Fruit fly (Drosophila melanogaster) whole organism, embryonic: ENCODE measurements around the gene CG15212.

ENCODE experiments used
- ATbp ChIP-seq: fragments of 200-800 bp; sonication (Bioruptor generic); optimal IDR thresholded peaks from 2 replicates; lab custom pipeline; 2017; ENCODE audit warnings: missing biosample characterization, mild to moderate bottlenecking, missing genetic modification characterization, missing genetic modification reagents
- CG10366 ChIP-seq: fragments of 200-800 bp; sonication (Bioruptor generic); IDR thresholded peaks from 2 replicates; pipeline ENCODE4 v1.3.6; 2022; ENCODE audit warnings: missing biosample characterization, missing genetic modification characterization
- CG10979 ChIP-seq: fragments of 200-800 bp; sonication (Bioruptor generic); optimal IDR thresholded peaks from 2 replicates; lab custom pipeline; 2018; ENCODE audit warnings: missing biosample characterization, mild to moderate bottlenecking, missing genetic modification characterization, moderate library complexity
- CG11085 ChIP-seq: fragments of 200-800 bp; sonication (Bioruptor generic); IDR thresholded peaks from 2 replicates; pipeline ENCODE4 v1.3.6; 2022; ENCODE audit warnings: missing biosample characterization, missing genetic modification characterization
- CG11398 ChIP-seq: fragments of 200-800 bp; sonication (Bioruptor generic); optimal IDR thresholded peaks from 2 replicates; lab custom pipeline; 2016; ENCODE audit warnings: missing biosample characterization, missing genetic modification characterization
- CG12299 ChIP-seq: fragments of 200-800 bp; sonication (Bioruptor generic); optimal IDR thresholded peaks from 2 replicates; lab custom pipeline; 2018; ENCODE audit warnings: missing biosample characterization, mild to moderate bottlenecking, missing genetic modification characterization
- CG12391 ChIP-seq: fragments of 200-800 bp; sonication (Bioruptor generic); optimal IDR thresholded peaks from 3 replicates; lab custom pipeline; 2018; ENCODE audit warnings: missing biosample characterization, mild to moderate bottlenecking, missing genetic modification characterization, moderate library complexity
- CG13894 ChIP-seq: fragments of 200-800 bp; sonication (Bioruptor generic); optimal IDR thresholded peaks from 3 replicates; lab custom pipeline; 2018; ENCODE audit warnings: missing biosample characterization, mild to moderate bottlenecking, missing genetic modification characterization, moderate library complexity
- CG15073 ChIP-seq: fragments of 200-800 bp; sonication (Bioruptor generic); optimal IDR thresholded peaks from 2 replicates; lab custom pipeline; 2016; ENCODE audit warnings: missing biosample characterization, missing genetic modification characterization
- CG1603 ChIP-seq: fragments of 200-800 bp; sonication (Bioruptor generic); optimal IDR thresholded peaks from 2 replicates; lab custom pipeline; 2019; ENCODE audit warnings: missing biosample characterization, mild to moderate bottlenecking, missing genetic modification characterization, moderate library complexity
- CG16779 ChIP-seq: fragments of 200-800 bp; sonication (Bioruptor generic); IDR thresholded peaks from 2 replicates; pipeline ENCODE4 v1.3.6; 2022; ENCODE audit warnings: missing biosample characterization, missing genetic modification characterization
- CG17328 ChIP-seq: fragments of 200-800 bp; sonication (Bioruptor generic); IDR thresholded peaks from 2 replicates; pipeline ENCODE4 v1.3.6; 2022; ENCODE audit warnings: missing biosample characterization, missing genetic modification characterization
- CG2120 ChIP-seq: fragments of 200-800 bp; sonication (Bioruptor generic); optimal IDR thresholded peaks from 3 replicates; lab custom pipeline; 2016; ENCODE audit warnings: missing biosample characterization, missing genetic modification characterization
- CG31224 ChIP-seq: fragments of 200-800 bp; sonication (Bioruptor generic); IDR thresholded peaks from 2 replicates; pipeline ENCODE4 v1.3.6; 2022; ENCODE audit warnings: missing biosample characterization, missing genetic modification characterization
- CG32532 ChIP-seq: fragments of 200-800 bp; sonication (Bioruptor generic); IDR thresholded peaks from 2 replicates; pipeline ENCODE4 v1.3.6; 2022; ENCODE audit warnings: missing biosample characterization, missing genetic modification characterization
- CG33213 ChIP-seq: fragments of 200-800 bp; sonication (Bioruptor generic); optimal IDR thresholded peaks from 3 replicates; lab custom pipeline; 2016; ENCODE audit warnings: missing biosample characterization, missing genetic modification characterization
- CG42726 ChIP-seq: fragments of 200-800 bp; sonication (Bioruptor generic); IDR thresholded peaks from 2 replicates; pipeline ENCODE4 v1.3.6; 2022; ENCODE audit warnings: missing biosample characterization, missing genetic modification characterization; ENCODE audit not compliant: partially characterized antibody
- CG4404 ChIP-seq: fragments of 200-800 bp; sonication (Bioruptor generic); IDR thresholded peaks from 2 replicates; pipeline ENCODE4 v1.3.6; 2022; ENCODE audit warnings: missing biosample characterization, missing genetic modification characterization
- CG7372 ChIP-seq: fragments of 200-800 bp; sonication (Bioruptor generic); IDR thresholded peaks from 2 replicates; pipeline ENCODE4 v1.3.6; 2022; ENCODE audit warnings: missing biosample characterization, missing genetic modification characterization
- Dfd ChIP-seq, 2 experiments: fragments of >200 bp; optimal IDR thresholded peaks; 2 replicates each; lab custom pipeline; 2017; ENCODE audit warnings: missing biosample characterization in 2 of 2, missing genetic modification characterization in 2 of 2
- Drgx ChIP-seq: fragments of 200-800 bp; sonication (Bioruptor generic); IDR thresholded peaks from 2 replicates; pipeline ENCODE4 v1.3.6; 2022; ENCODE audit warnings: missing biosample characterization, missing genetic modification characterization
- Elba2 ChIP-seq: fragments of 200-800 bp; sonication (Bioruptor generic); optimal IDR thresholded peaks from 3 replicates; lab custom pipeline; 2016; ENCODE audit warnings: missing biosample characterization, missing genetic modification characterization
- Fer1 ChIP-seq: fragments of 200-800 bp; sonication (Bioruptor generic); optimal IDR thresholded peaks from 2 replicates; lab custom pipeline; 2017; ENCODE audit warnings: missing biosample characterization, mild to moderate bottlenecking, missing genetic modification characterization
- Hr39 ChIP-seq: fragments of >200 bp; optimal IDR thresholded peaks from 2 replicates; lab custom pipeline; 2017
- Hr78 ChIP-seq, 2 experiments: fragments of 200-800 bp in 1 of 2; fragments of >200 bp in 1 of 2; sonication (Bioruptor generic) in 1 of 2; optimal IDR thresholded peaks; 2 replicates each; lab custom pipeline; 2017 to 2019; ENCODE audit warnings: missing biosample characterization in 2 of 2, missing genetic modification characterization in 2 of 2, mild to moderate bottlenecking in 1 of 2, moderate library complexity in 1 of 2
- MESR4 ChIP-seq: fragments of 200-800 bp; sonication (Bioruptor generic); optimal IDR thresholded peaks from 2 replicates; lab custom pipeline; 2018; ENCODE audit warnings: missing biosample characterization, mild to moderate bottlenecking, missing genetic modification characterization, moderate library complexity
- Myb ChIP-seq: fragments of 200-800 bp; sonication (Bioruptor generic); optimal IDR thresholded peaks from 2 replicates; lab custom pipeline; 2016; ENCODE audit warnings: missing biosample characterization, missing genetic modification characterization
- NfI ChIP-seq: fragments of 200-800 bp; sonication (Bioruptor generic); optimal IDR thresholded peaks from 3 replicates; lab custom pipeline; 2018; ENCODE audit warnings: missing biosample characterization, mild to moderate bottlenecking, missing genetic modification characterization, moderate library complexity
- Optix ChIP-seq: fragments of 200-800 bp; sonication (Bioruptor generic); IDR thresholded peaks from 3 replicates; pipeline ENCODE4 v1.3.6; 2022; ENCODE audit warnings: missing biosample characterization, missing genetic modification characterization
- Six4 ChIP-seq: fragments of 200-800 bp; sonication (Bioruptor generic); optimal IDR thresholded peaks from 2 replicates; lab custom pipeline; 2016; ENCODE audit warnings: missing biosample characterization, missing genetic modification characterization
- Xrp1 ChIP-seq: fragments of 200-800 bp; sonication (Bioruptor generic); IDR thresholded peaks from 2 replicates; pipeline ENCODE4 v1.3.6; 2022; ENCODE audit warnings: missing biosample characterization, missing genetic modification characterization
- YL-1 ChIP-seq: fragments of 200-800 bp; sonication (Bioruptor generic); optimal IDR thresholded peaks from 3 replicates; lab custom pipeline; 2017; ENCODE audit warnings: missing biosample characterization, mild to moderate bottlenecking, missing genetic modification characterization
- aop ChIP-seq: fragments of 200-800 bp; sonication (Bioruptor generic); IDR thresholded peaks from 2 replicates; pipeline ENCODE4 v1.3.6; 2022; ENCODE audit warnings: missing biosample characterization, missing genetic modification characterization
- ato ChIP-seq: fragments of 200-800 bp; sonication (Bioruptor generic); IDR thresholded peaks from 2 replicates; pipeline ENCODE4 v1.3.6; 2022; ENCODE audit warnings: missing biosample characterization, missing genetic modification characterization; ENCODE audit not compliant: partially characterized antibody
- cad ChIP-seq: fragments of >200 bp; optimal IDR thresholded peaks from 2 replicates; lab custom pipeline; 2017; ENCODE audit warnings: missing biosample characterization, missing genetic modification characterization
- dimm ChIP-seq: fragments of 200-800 bp; sonication (Bioruptor generic); IDR thresholded peaks from 2 replicates; pipeline ENCODE4 v1.3.6; 2022; ENCODE audit warnings: missing biosample characterization, missing genetic modification characterization
- dm ChIP-seq: fragments of 200-800 bp; sonication (Bioruptor generic); optimal IDR thresholded peaks from 3 replicates; lab custom pipeline; 2016; ENCODE audit warnings: missing biosample characterization, missing genetic modification characterization
- gcm ChIP-seq: fragments of 200-800 bp; sonication (Bioruptor generic); optimal IDR thresholded peaks from 2 replicates; lab custom pipeline; 2019; ENCODE audit warnings: missing biosample characterization, mild to moderate bottlenecking, missing genetic modification characterization, moderate library complexity
- her ChIP-seq: fragments of 200-800 bp; sonication (Bioruptor generic); optimal IDR thresholded peaks from 2 replicates; lab custom pipeline; 2016; ENCODE audit warnings: missing biosample characterization, missing genetic modification characterization
- insv ChIP-seq, 2 experiments: fragments of 200-800 bp; sonication (Bioruptor generic); optimal IDR thresholded peaks; 3 replicates each; lab custom pipeline; 2016 to 2018; ENCODE audit warnings: missing biosample characterization in 2 of 2, missing genetic modification characterization in 2 of 2
- lmd ChIP-seq: fragments of 200-800 bp; sonication (Bioruptor generic); IDR thresholded peaks from 2 replicates; pipeline ENCODE4 v1.3.6; 2022; ENCODE audit warnings: missing biosample characterization, missing genetic modification characterization
- nom ChIP-seq: fragments of 200-800 bp; sonication (Bioruptor generic); optimal IDR thresholded peaks from 2 replicates; lab custom pipeline; 2017; ENCODE audit warnings: missing biosample characterization, missing genetic modification characterization, mild to moderate bottlenecking, moderate library complexity, missing genetic modification reagents
- otp ChIP-seq: fragments of 200-800 bp; sonication (Bioruptor generic); IDR thresholded peaks from 3 replicates; pipeline ENCODE4, ENCODE4 v1.3.6; 2022; ENCODE audit warnings: missing biosample characterization, missing genetic modification characterization
- pan ChIP-seq, 4 experiments: fragments of >200 bp in 3 of 4; fragments of 200-800 bp in 1 of 4; sonication (Bioruptor generic) in 1 of 4; optimal IDR thresholded peaks in 3 of 4; IDR thresholded peaks in 1 of 4; 2 replicates each; pipeline versions ENCODE4 v1.3.6 to Lab custom; 2017 to 2022; ENCODE audit warnings: missing biosample characterization in 2 of 4, missing genetic modification characterization in 2 of 4, mixed read lengths in 1 of 4
- phol ChIP-seq: fragments of 200-800 bp; sonication (Bioruptor generic); optimal IDR thresholded peaks from 3 replicates; lab custom pipeline; 2018; ENCODE audit warnings: missing biosample characterization, mild to moderate bottlenecking, missing genetic modification characterization, moderate library complexity
- sens ChIP-seq: fragments of 200-800 bp; sonication (Bioruptor generic); peaks from one replicate; lab custom pipeline; 2016; ENCODE audit warnings: missing biosample characterization, missing genetic modification characterization
- so ChIP-seq: fragments of 200-800 bp; sonication (Bioruptor generic); IDR thresholded peaks from 3 replicates; pipeline ENCODE4 v1.3.6; 2022; ENCODE audit warnings: missing biosample characterization, missing genetic modification characterization
- ssp ChIP-seq: fragments of 200-800 bp; sonication (Bioruptor generic); IDR thresholded peaks from 2 replicates; pipeline ENCODE4 v1.3.6; 2022; ENCODE audit warnings: missing biosample characterization, missing genetic modification characterization
- ttk ChIP-seq: fragments of 200-800 bp; sonication (Bioruptor generic); IDR thresholded peaks from 2 replicates; pipeline ENCODE4 v2.1.2; 2022; ENCODE audit warnings: missing biosample characterization, missing genetic modification characterization
- vvl ChIP-seq: fragments of 200-800 bp; sonication (Bioruptor generic); IDR thresholded peaks from 2 replicates; pipeline ENCODE4 v1.3.6; 2022; ENCODE audit warnings: missing biosample characterization, missing genetic modification characterization

Gene CG15212

dm6 chr3L:5136123-5136522 lies 4.8 kb downstream of the CG15212 start, which contains the start of the genes CG10674 and CG4611 (continued):
- TF ChIP-seq MESR4 (GFP tag; lab: Kevin White, UChicago) (peak; percentile 73), Optix (GFP tag; lab: Robert Waterston, UW) (no peak), otp (GFP tag; lab: Robert Waterston, UW) (no peak), CG4404 (GFP tag; lab: Robert Waterston, UW) (no peak), CG16779 (no peak), CG10979 (tag; lab: Kevin White, UChicago) (no peak), Elba2 (GFP tag; lab: Kevin White, UChicago) (peak; percentile 18), CG12299 (tag; lab: Kevin White, UChicago) (no peak), pan (optimal IDR thresholded peaks at IDR 0.05; lab: Kevin White, UChicago) (no peak), pan (GFP tag; optimal IDR thresholded peaks at IDR 0.05 in 1 of 2, IDR thresholded peaks at IDR 0.05 in 1 of 2) (peak in 1 of 2 experiments; percentile 10), sens (GFP tag; lab: Kevin White, UChicago) (peak; percentile 38), CG31224 (GFP tag; lab: Robert Waterston, UW) (no peak), CG15073 (no peak), NfI (no peak), CG2120 (GFP tag; lab: Kevin White, UChicago) (peak; percentile 28), CG33213 (GFP tag; lab: Kevin White, UChicago) (no peak), Hr78 (GFP tag; optimal IDR thresholded peaks at IDR 0.05; lab: Kevin White, UChicago) (no peak), CG1603 (peak; percentile 39), dm (GFP tag; lab: Kevin White, UChicago) (peak; percentile 51), nom (GFP tag; lab: Kevin White, UChicago) (no peak), YL-1 (GFP tag; lab: Kevin White, UChicago) (peak; percentile 87), CG17328 (GFP tag; lab: Robert Waterston, UW) (no peak), Fer1 (GFP tag; lab: Kevin White, UChicago) (no peak), Myb (GFP tag; lab: Kevin White, UChicago) (no peak), CG32532 (GFP tag; lab: Robert Waterston, UW) (0 out of 2 replicates have a peak, but pooled peaks have one; percentile 8)

dm6 chr3L:5139312-5139711 lies 8.0 kb downstream of the CG15212 start, which contains the start of the genes Tcs5 and CHMP2B:
Gene Tcs5 (minus strand): TSS chr3L:5139395.
Gene CHMP2B (plus strand): TSS chr3L:5139619.
- TF ChIP-seq CG42726 (GFP tag; lab: Robert Waterston, UW) (peak; percentile 44; the same call in 1 of the 2 replicates), ATbp (GFP tag; lab: Kevin White, UChicago) (peak; percentile 99), CG31224 (GFP tag; lab: Robert Waterston, UW) (peak; percentile 99), ato (GFP tag; lab: Robert Waterston, UW) (no peak), Hr39 (no peak), CG7372 (GFP tag; lab: Robert Waterston, UW) (peak; percentile 100), insv (GFP tag; optimal IDR thresholded peaks at IDR 0.05; lab: Kevin White, UChicago) (peak; percentile 79 to 89), Six4 (peak; percentile 100), gcm (peak; percentile 99), CG11398 (GFP tag; lab: Kevin White, UChicago) (peak; percentile 99), CG13894 (tag; lab: Kevin White, UChicago) (peak; percentile 99), so (GFP tag; lab: Robert Waterston, UW) (peak; percentile 100), Xrp1 (GFP tag; lab: Robert Waterston, UW) (peak; percentile 100), ssp (peak; percentile 98), cad (GFP tag; lab: Kevin White, UChicago) (no peak), vvl (peak; percentile 100), CG10366 (GFP tag; lab: Robert Waterston, UW) (peak; percentile 100), aop (peak; percentile 99), her (GFP tag; lab: Kevin White, UChicago) (peak; percentile 97), lmd (peak; percentile 100), Dfd (GFP tag; optimal IDR thresholded peaks at IDR 0.05; lab: Kevin White, UChicago) (no peak), CG11085 (GFP tag; lab: Robert Waterston, UW) (peak; percentile 100), CG12391 (tag; lab: Kevin White, UChicago) (peak; percentile 100), Drgx (peak; percentile 100), phol (tag; lab: Kevin White, UChicago) (peak; percentile 100), dimm (GFP tag; lab: Robert Waterston, UW) (peak; percentile 100), ttk (GFP tag; lab: Robert Waterston, UW) (peak; percentile 100), dm (GFP tag; lab: Kevin White, UChicago) (peak; percentile 99)
